Worm (Caenorhabditis elegans) whole organism, late embryonic: ENCODE data around the gene ins-21.

Experiments
- C38D4.7 ChIP-seq: fragments of 200-800 bp; sonication (Bioruptor generic); optimal IDR thresholded peaks from 2 replicates; lab custom pipeline; 2018; ENCODE audit warnings: mild to moderate bottlenecking, missing genetic modification characterization, moderate library complexity, missing compliant biosample characterization
- F13H6.1 ChIP-seq: sonication (generic microtip); optimal IDR thresholded peaks from 2 replicates; lab custom pipeline; 2016; ENCODE audit warnings: missing genetic modification characterization, missing compliant biosample characterization
- ceh-2 ChIP-seq: sonication (generic microtip); optimal IDR thresholded peaks from 2 replicates; lab custom pipeline; 2016; ENCODE audit warnings: missing genotype, missing genetic modification characterization, missing compliant biosample characterization
- dve-1 ChIP-seq: sonication (generic microtip); optimal IDR thresholded peaks from 2 replicates; lab custom pipeline; 2017; ENCODE audit warnings: antibody characterized with exemption, mild to moderate bottlenecking, missing genetic modification characterization, missing compliant biosample characterization
- eyg-1 ChIP-seq: sonication (generic microtip); optimal IDR thresholded peaks from 2 replicates; lab custom pipeline; 2016; ENCODE audit warnings: missing genotype, missing genetic modification characterization, missing compliant biosample characterization
- fkh-10 ChIP-seq: fragments of 150-350 bp; optimal IDR thresholded peaks from 2 replicates; lab custom pipeline; 2014; ENCODE audit warnings: missing biosample characterization, missing genetic modification reagents, missing genetic modification characterization
- gmeb-2 ChIP-seq: sonication (generic microtip); optimal IDR thresholded peaks from 2 replicates; lab custom pipeline; 2016; ENCODE audit warnings: missing genetic modification characterization, inconsistent platforms, missing compliant biosample characterization
- hlh-15 ChIP-seq: sonication (generic microtip); optimal IDR thresholded peaks from 2 replicates; lab custom pipeline; 2016; ENCODE audit warnings: missing genetic modification characterization, missing compliant biosample characterization
- nfya-1 ChIP-seq: sonication (generic microtip); optimal IDR thresholded peaks from 2 replicates; lab custom pipeline; 2017; ENCODE audit warnings: missing genetic modification characterization, mild to moderate bottlenecking, missing compliant biosample characterization, antibody characterized with exemption, moderate library complexity
- pha-4 ChIP-seq: fragments of 150-350 bp; optimal IDR thresholded peaks from 2 replicates; lab custom pipeline; 2018; ENCODE audit warnings: missing biosample characterization, missing genetic modification reagents, missing genetic modification characterization
- pqm-1 ChIP-seq: sonication (generic microtip); optimal IDR thresholded peaks from 2 replicates; lab custom pipeline; 2016; ENCODE audit warnings: missing genetic modification characterization, missing compliant biosample characterization
- syd-9 ChIP-seq: sonication (generic microtip); optimal IDR thresholded peaks from 2 replicates; lab custom pipeline; 2016; ENCODE audit warnings: mild to moderate bottlenecking, missing genetic modification characterization, moderate library complexity, missing compliant biosample characterization
- ttx-3 ChIP-seq: sonication (generic microtip); optimal IDR thresholded peaks from 2 replicates; lab custom pipeline; 2016; ENCODE audit warnings: missing genetic modification reagents, missing genetic modification characterization, missing compliant biosample characterization
- unc-55 ChIP-seq: sonication (generic microtip); optimal IDR thresholded peaks from 2 replicates; lab custom pipeline; 2017; ENCODE audit warnings: missing biosample characterization, missing genetic modification reagents, missing genetic modification characterization

DNA sequence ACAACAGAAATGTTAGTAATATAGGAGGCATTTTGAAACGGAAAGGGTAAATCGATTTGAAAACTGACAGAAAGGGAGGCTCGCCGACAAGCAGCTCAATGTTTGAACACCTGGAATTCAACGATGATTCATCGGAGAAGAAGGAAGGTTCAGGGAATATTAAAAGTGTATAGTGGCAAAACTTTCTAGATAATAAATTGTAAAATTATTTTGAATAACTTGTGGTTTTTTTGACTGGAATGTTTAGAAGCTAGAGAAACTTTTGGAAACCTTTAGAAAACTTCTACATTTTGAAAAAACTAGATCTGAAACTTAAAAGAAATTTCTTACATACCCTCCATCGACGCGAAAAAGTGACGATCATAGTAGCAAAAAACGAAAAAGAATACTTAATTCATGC, 25.7 kb upstream of the ins-21 start, which contains the start of gene pqn-8:
- TF ChIP-seq F13H6.1 (no peak), hlh-15 (tag; lab: Kevin White, UChicago) (no peak), ceh-2 (no peak), unc-55 (GFP tag; lab: Kevin White, UChicago) (no peak), nfya-1 (no peak), gmeb-2 (tag; lab: Kevin White, UChicago) (no peak), pha-4 (tag; lab: Kevin White, UChicago) (no peak), syd-9 (tag; lab: Kevin White, UChicago) (no peak), pqm-1 (no peak), ttx-3 (tag; lab: Kevin White, UChicago) (no peak), C38D4.7 (GFP tag; lab: Kevin White, UChicago) (no peak), eyg-1 (tag; lab: Kevin White, UChicago) (no peak), fkh-10 (no peak), dve-1 (no peak)
